Worm (Caenorhabditis elegans) whole organism, L1 larva: Measurements from ENCODE around the gene ZK1010.5.

Experiments
- C04F5.9 ChIP-seq: sonication (generic microtip); optimal IDR thresholded peaks from 2 replicates; lab custom pipeline; 2016; ENCODE audit warnings: missing genetic modification characterization, missing compliant biosample characterization
- C16A3.4 ChIP-seq: fragments of 150-350 bp; optimal IDR thresholded peaks from 2 replicates; lab custom pipeline; 2014; ENCODE audit warnings: missing biosample characterization, missing genetic modification characterization
- Y116A8C.19 ChIP-seq: sonication (generic microtip); optimal IDR thresholded peaks from 2 replicates; lab custom pipeline; 2016; ENCODE audit warnings: missing compliant biosample characterization, missing genetic modification characterization, borderline replicate concordance
- aly-2 ChIP-seq: fragments of 150-350 bp; optimal IDR thresholded peaks from 2 replicates; lab custom pipeline; 2014; ENCODE audit warnings: missing biosample characterization, missing genetic modification characterization
- ama-1 ChIP-seq: fragments of 150-350 bp; optimal IDR thresholded peaks from 2 replicates; lab custom pipeline; 2014
- ceh-8 ChIP-seq: fragments of 200-800 bp; sonication (Bioruptor generic); optimal IDR thresholded peaks from 2 replicates; lab custom pipeline; 2018; ENCODE audit warnings: mild to moderate bottlenecking, missing genetic modification characterization, moderate library complexity, missing compliant biosample characterization
- ceh-88 ChIP-seq: fragments of 200-800 bp; sonication (Bioruptor generic); IDR thresholded peaks from 2 replicates; pipeline ENCODE4 v1.3.6; 2022; ENCODE audit warnings: missing genetic modification characterization, missing compliant biosample characterization
- ceh-90 ChIP-seq: sonication (generic microtip); optimal IDR thresholded peaks from 2 replicates; lab custom pipeline; 2016; ENCODE audit warnings: missing genetic modification characterization, missing compliant biosample characterization
- dpl-1 ChIP-seq, 3 experiments: fragments of 150-350 bp in 2 of 3; sonication (generic microtip) in 1 of 3; optimal IDR thresholded peaks; 2 replicates each; lab custom pipeline; 2014 to 2017; ENCODE audit warnings: missing biosample characterization in 3 of 3, missing genetic modification characterization in 3 of 3, missing genetic modification reagents in 3 of 3
- dsc-1 ChIP-seq: sonication (generic microtip); optimal IDR thresholded peaks from 2 replicates; lab custom pipeline; 2016; ENCODE audit warnings: mild to moderate bottlenecking, missing genetic modification characterization, missing compliant biosample characterization
- efl-1 ChIP-seq, 4 experiments: fragments of 150-350 bp; optimal IDR thresholded peaks in 3 of 4; peaks in 1 of 4; 1 replicate in 1 of 4; 2 replicates in 3 of 4; lab custom pipeline; 2014; ENCODE audit warnings: missing biosample characterization in 2 of 4, missing genetic modification characterization in 2 of 4, missing genetic modification reagents in 2 of 4
- egl-27 ChIP-seq, 2 experiments: fragments of 150-350 bp in 1 of 2; sonication (generic microtip); optimal IDR thresholded peaks; 3 replicates each; lab custom pipeline; 2017 to 2018; ENCODE audit warnings: missing biosample characterization in 2 of 2, missing genetic modification characterization in 2 of 2, missing genetic modification reagents in 2 of 2
- fkh-4 ChIP-seq: sonication (generic microtip); optimal IDR thresholded peaks from 2 replicates; lab custom pipeline; 2016; ENCODE audit warnings: missing compliant biosample characterization, missing genetic modification characterization, borderline replicate concordance
- grh-1 ChIP-seq: fragments of 200-800 bp; sonication (Bioruptor generic); IDR thresholded peaks from 2 replicates; pipeline ENCODE4 v1.3.6; 2022; ENCODE audit warnings: missing genetic modification reagents, missing genetic modification characterization, missing compliant biosample characterization
- isw-1 ChIP-seq: fragments of 200-800 bp; sonication (Bioruptor generic); IDR thresholded peaks from 2 replicates; pipeline ENCODE4 v1.3.6; 2022; ENCODE audit warnings: missing genetic modification characterization, missing compliant biosample characterization
- jun-1 ChIP-seq: fragments of 150-350 bp; optimal IDR thresholded peaks from 2 replicates; lab custom pipeline; 2014; ENCODE audit warnings: missing biosample characterization, missing genetic modification reagents, missing genetic modification characterization
- lin-13 ChIP-seq: fragments of 150-350 bp; optimal IDR thresholded peaks from 2 replicates; lab custom pipeline; 2014; ENCODE audit warnings: missing biosample characterization, missing genetic modification reagents, missing genetic modification characterization
- lin-15B ChIP-seq: fragments of 150-350 bp; sonication (generic microtip); optimal IDR thresholded peaks from 3 replicates; lab custom pipeline; 2014; ENCODE audit warnings: missing biosample characterization, missing genetic modification characterization
- lin-35 ChIP-seq, 2 experiments: fragments of 150-350 bp; optimal IDR thresholded peaks; 2 replicates each; lab custom pipeline; 2014; ENCODE audit warnings: missing biosample characterization in 2 of 2, missing genetic modification characterization in 2 of 2, missing genetic modification reagents in 2 of 2
- lin-39 ChIP-seq: fragments of 150-350 bp; optimal IDR thresholded peaks from 2 replicates; lab custom pipeline; 2014; ENCODE audit warnings: missing biosample characterization, missing genetic modification reagents, missing genetic modification characterization
- lsy-2 ChIP-seq, 2 experiments: fragments of 150-350 bp; optimal IDR thresholded peaks; 2 replicates each; lab custom pipeline; 2014; ENCODE audit warnings: missing biosample characterization in 2 of 2, missing genetic modification characterization in 2 of 2
- mab-9 ChIP-seq: fragments of 200-800 bp; sonication (Bioruptor generic); IDR thresholded peaks from 2 replicates; pipeline ENCODE4 v1.3.6; 2022; ENCODE audit warnings: missing genetic modification reagents, missing genetic modification characterization, missing compliant biosample characterization
- mdl-1 ChIP-seq, 2 experiments: fragments of 150-350 bp; optimal IDR thresholded peaks; 2 replicates each; lab custom pipeline; 2014 to 2017; ENCODE audit warnings: missing biosample characterization in 2 of 2, missing genetic modification characterization in 2 of 2, inconsistent platforms in 1 of 2
- mef-2 ChIP-seq: fragments of 150-350 bp; optimal IDR thresholded peaks from 2 replicates; lab custom pipeline; 2014; ENCODE audit warnings: missing biosample characterization, missing genetic modification characterization
- nhr-11 ChIP-seq: fragments of 150-350 bp; optimal IDR thresholded peaks from 2 replicates; lab custom pipeline; 2014; ENCODE audit warnings: missing biosample characterization, missing genetic modification characterization
- nhr-12 ChIP-seq: sonication (generic microtip); optimal IDR thresholded peaks from 2 replicates; lab custom pipeline; 2017; ENCODE audit warnings: missing biosample characterization, missing genetic modification characterization
- nhr-20 ChIP-seq: sonication (generic microtip); optimal IDR thresholded peaks from 2 replicates; lab custom pipeline; 2016; ENCODE audit warnings: mild to moderate bottlenecking, missing genetic modification characterization, missing compliant biosample characterization
- nhr-47 ChIP-seq: sonication (generic microtip); optimal IDR thresholded peaks from 2 replicates; lab custom pipeline; 2016; ENCODE audit warnings: mild to moderate bottlenecking, missing genetic modification characterization, moderate library complexity, missing compliant biosample characterization
- nhr-71 ChIP-seq: sonication (generic microtip); optimal IDR thresholded peaks from 2 replicates; lab custom pipeline; 2016; ENCODE audit warnings: mild to moderate bottlenecking, missing genetic modification characterization, moderate library complexity, missing compliant biosample characterization
- nhr-76 ChIP-seq: sonication (generic microtip); optimal IDR thresholded peaks from 2 replicates; lab custom pipeline; 2017; ENCODE audit warnings: missing biosample characterization, missing genetic modification characterization
- nhr-77 ChIP-seq: fragments of 150-350 bp; optimal IDR thresholded peaks from 2 replicates; lab custom pipeline; 2014; ENCODE audit warnings: missing biosample characterization, missing genetic modification characterization
- nhr-84 ChIP-seq: sonication (generic microtip); optimal IDR thresholded peaks from 2 replicates; lab custom pipeline; 2017; ENCODE audit warnings: missing biosample characterization, missing genetic modification characterization
- nhr-85 ChIP-seq: sonication (generic microtip); peaks from one replicate; lab custom pipeline; 2016; ENCODE audit warnings: missing genetic modification characterization, inconsistent platforms, missing compliant biosample characterization
- nhr-90 ChIP-seq: sonication (generic microtip); optimal IDR thresholded peaks from 2 replicates; lab custom pipeline; 2016; ENCODE audit warnings: mild to moderate bottlenecking, missing genetic modification characterization, missing compliant biosample characterization; ENCODE audit not compliant: poor library complexity
- rnt-1 ChIP-seq: sonication (generic microtip); optimal IDR thresholded peaks from 2 replicates; lab custom pipeline; 2016; ENCODE audit warnings: mild to moderate bottlenecking, missing genetic modification characterization, moderate library complexity, missing compliant biosample characterization
- snpc-4 ChIP-seq: fragments of 150-350 bp; optimal IDR thresholded peaks from 2 replicates; lab custom pipeline; 2014; ENCODE audit warnings: missing biosample characterization, missing genetic modification characterization
- sox-4 ChIP-seq: sonication (generic microtip); optimal IDR thresholded peaks from 2 replicates; lab custom pipeline; 2016; ENCODE audit warnings: missing genetic modification characterization, missing compliant biosample characterization
- tbx-2 ChIP-seq: sonication (generic microtip); optimal IDR thresholded peaks from 2 replicates; lab custom pipeline; 2016; ENCODE audit warnings: missing genetic modification characterization, missing compliant biosample characterization
- unc-62 ChIP-seq: fragments of 150-350 bp; optimal IDR thresholded peaks from 2 replicates; lab custom pipeline; 2014; ENCODE audit warnings: missing biosample characterization, missing genetic modification reagents, missing genetic modification characterization
- unc-86 ChIP-seq: sonication (generic microtip); optimal IDR thresholded peaks from 2 replicates; lab custom pipeline; 2016; ENCODE audit warnings: missing genetic modification characterization, missing compliant biosample characterization
- unc-98 ChIP-seq: fragments of 200-800 bp; sonication (Bioruptor generic); IDR thresholded peaks from 2 replicates; pipeline ENCODE4 v1.3.6; 2022; ENCODE audit warnings: missing genetic modification characterization, missing compliant biosample characterization
- vab-15 ChIP-seq: sonication (generic microtip); optimal IDR thresholded peaks from 2 replicates; lab custom pipeline; 2017; ENCODE audit warnings: missing genotype, mild to moderate bottlenecking, missing genetic modification characterization, missing compliant biosample characterization
- zip-4 ChIP-seq: fragments of 200-800 bp; sonication (Bioruptor generic); optimal IDR thresholded peaks from 2 replicates; lab custom pipeline; 2018; ENCODE audit warnings: mild to moderate bottlenecking, missing genetic modification characterization, moderate library complexity, missing compliant biosample characterization
- ztf-11 ChIP-seq, 2 experiments: sonication (generic microtip); optimal IDR thresholded peaks; 2 replicates each; lab custom pipeline; 2016 to 2017; ENCODE audit warnings: missing genetic modification characterization in 2 of 2, missing biosample characterization in 1 of 2, missing compliant biosample characterization in 1 of 2

Gene ZK1010.5

DNA sequence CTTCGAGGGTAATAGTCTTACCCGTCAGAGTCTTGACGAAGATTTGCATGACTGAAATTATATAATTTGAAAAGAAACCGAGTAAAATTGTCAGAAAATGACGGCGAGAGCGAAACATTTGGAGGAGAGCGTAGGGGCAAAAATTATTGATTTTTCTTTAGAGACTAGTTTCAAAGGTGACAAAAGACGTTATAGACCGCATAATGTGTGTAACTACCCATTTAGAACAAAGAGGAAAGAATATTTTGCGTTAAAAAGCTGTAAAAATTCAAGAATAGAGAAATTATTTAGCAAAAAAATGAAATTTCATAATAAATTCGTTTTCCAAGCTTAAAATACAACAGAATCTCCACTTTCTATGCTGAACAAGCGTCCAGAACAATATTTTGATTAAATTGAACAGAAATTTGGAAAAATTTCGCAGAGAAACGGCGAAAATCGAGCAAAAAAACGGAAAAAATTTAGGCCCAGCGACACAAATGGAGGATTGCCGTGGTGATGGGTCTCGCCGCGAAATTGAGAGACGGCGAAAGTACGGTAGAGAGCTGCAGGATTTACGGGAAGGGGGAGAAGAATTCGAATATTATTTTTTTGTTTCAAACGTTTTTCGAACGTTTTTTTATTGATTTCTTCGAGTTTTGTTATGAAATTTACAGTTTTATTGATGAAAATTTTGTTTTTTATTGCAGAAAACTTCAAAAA, 8.7 kb downstream of the ZK1010.5 start, which contains the start of the genes ubq-2 and frg-1 (continued):
- TF ChIP-seq nhr-85 (tag; lab: Kevin White, UChicago) = peak; percentile 93
- TF ChIP-seq nhr-20 (tag; lab: Kevin White, UChicago) = peak; percentile 86
- peak; percentile 69 for TF ChIP-seq zip-4 (GFP tag; lab: Kevin White, UChicago)
- peak; percentile 91 for TF ChIP-seq tbx-2 (tag; lab: Kevin White, UChicago)
- TF ChIP-seq C16A3.4 (tag; lab: Kevin White, UChicago) = peak; percentile 87
- no peak for TF ChIP-seq nhr-76 (tag; lab: Kevin White, UChicago)
- peak; percentile 26 for TF ChIP-seq ama-1 (lab: Kevin White, UChicago)
- peak; percentile 45 for TF ChIP-seq snpc-4 (tag; lab: Kevin White, UChicago)
- TF ChIP-seq lin-15B = peak; percentile 69
- peak; percentile 57 for TF ChIP-seq C04F5.9 (tag; lab: Kevin White, UChicago)
- no peak for TF ChIP-seq unc-62 (GFP tag; lab: Kevin White, UChicago)
- TF ChIP-seq dsc-1 (tag; lab: Kevin White, UChicago) = peak; percentile 93
- TF ChIP-seq unc-98 (GFP tag; lab: Robert Waterston, UW) = no peak
- TF ChIP-seq lin-13 = peak; percentile 88
- TF ChIP-seq efl-1 (optimal IDR thresholded peaks at IDR 0.05; lab: Kevin White, UChicago) = peak; percentile 88 to 91
- TF ChIP-seq efl-1 (GFP tag; optimal IDR thresholded peaks at IDR 0.05 in 1 of 2; lab: Kevin White, UChicago) = peak; percentile 82 to 98
- peak; percentile 35 for TF ChIP-seq fkh-4 (tag; lab: Kevin White, UChicago)
- TF ChIP-seq dpl-1 (GFP tag; optimal IDR thresholded peaks at IDR 0.05; lab: Kevin White, UChicago) = peak; percentile 78 to 84 (median 84)
- TF ChIP-seq nhr-90 (tag; lab: Kevin White, UChicago) = peak; percentile 86
- peak; percentile 59 for TF ChIP-seq mab-9 (GFP tag; lab: Robert Waterston, UW)
- peak; percentile 79 for TF ChIP-seq sox-4 (tag; lab: Kevin White, UChicago)
- peak; percentile 49 for TF ChIP-seq ceh-8 (GFP tag; lab: Kevin White, UChicago)
- TF ChIP-seq vab-15 (tag; lab: Kevin White, UChicago) = no peak
- TF ChIP-seq lsy-2 (tag; optimal IDR thresholded peaks at IDR 0.05; lab: Kevin White, UChicago) = peak; percentile 100
- peak; percentile 79 for TF ChIP-seq nhr-77 (tag; lab: Kevin White, UChicago)
- peak; percentile 93 for TF ChIP-seq nhr-47
- peak in 1 of 2 experiments; percentile 64 for TF ChIP-seq ztf-11 (tag; optimal IDR thresholded peaks at IDR 0.05; lab: Kevin White, UChicago)
- no peak for TF ChIP-seq nhr-84 (tag; lab: Kevin White, UChicago)
- peak; percentile 78 for TF ChIP-seq grh-1 (GFP tag; lab: Robert Waterston, UW)
- TF ChIP-seq nhr-71 (tag; lab: Kevin White, UChicago) = peak; percentile 93
- TF ChIP-seq unc-86 (tag; lab: Kevin White, UChicago) = peak; percentile 86
- no peak for TF ChIP-seq ceh-88 (GFP tag; lab: Robert Waterston, UW)
- TF ChIP-seq lin-39 (tag; lab: Kevin White, UChicago) = peak; percentile 71
- no peak for TF ChIP-seq ceh-90 (tag; lab: Kevin White, UChicago)
- peak; percentile 85 for TF ChIP-seq isw-1
- peak; percentile 19 for TF ChIP-seq nhr-11 (tag; lab: Kevin White, UChicago)
- no peak for TF ChIP-seq nhr-12 (tag; lab: Kevin White, UChicago)
- TF ChIP-seq egl-27 (tag; optimal IDR thresholded peaks at IDR 0.05; lab: Kevin White, UChicago) = no peak
- peak in 1 of 2 experiments; percentile 73 for TF ChIP-seq mdl-1 (tag; optimal IDR thresholded peaks at IDR 0.05; lab: Kevin White, UChicago)
- peak; percentile 87 for TF ChIP-seq jun-1 (tag; lab: Kevin White, UChicago)
- TF ChIP-seq Y116A8C.19 (tag; lab: Kevin White, UChicago) = no peak
- peak; percentile 93 for TF ChIP-seq rnt-1 (tag; lab: Kevin White, UChicago)
- peak; percentile 83 to 91 for TF ChIP-seq lin-35 (GFP tag; optimal IDR thresholded peaks at IDR 0.05; lab: Kevin White, UChicago)
- peak; percentile 72 for TF ChIP-seq mef-2 (tag; lab: Kevin White, UChicago)
- TF ChIP-seq aly-2 (tag; lab: Kevin White, UChicago) = peak; percentile 84
- TF ChIP-seq, all 84 proteins: peak for 57
